Fruit fly (Drosophila melanogaster) whole organism, embryonic: ENCODE data around the gene CG18596.

ENCODE experiments used
- Atf3 ChIP-seq: fragments of 200-800 bp; sonication (Bioruptor generic); optimal IDR thresholded peaks from 3 replicates; lab custom pipeline; 2016; ENCODE audit warnings: missing biosample characterization, missing genetic modification characterization
- Bdp1 ChIP-seq: fragments of 200-800 bp; sonication (Bioruptor generic); optimal IDR thresholded peaks from 3 replicates; lab custom pipeline; 2016; ENCODE audit warnings: missing biosample characterization, missing genetic modification characterization
- CG10959 ChIP-seq: fragments of 200-800 bp; sonication (Bioruptor generic); IDR thresholded peaks from 2 replicates; pipeline ENCODE4 v1.3.6; 2022; ENCODE audit warnings: missing biosample characterization, missing genetic modification characterization
- CG1233 ChIP-seq: fragments of 200-800 bp; sonication (Bioruptor generic); optimal IDR thresholded peaks from 4 replicates; lab custom pipeline; 2018; ENCODE audit warnings: missing biosample characterization, mild to moderate bottlenecking, missing genetic modification characterization
- CG13123 ChIP-seq: fragments of 200-800 bp; sonication (Bioruptor generic); optimal IDR thresholded peaks from 2 replicates; lab custom pipeline; 2016; ENCODE audit warnings: missing biosample characterization, missing genetic modification characterization
- CG14860 ChIP-seq: fragments of 200-800 bp; sonication (Bioruptor generic); IDR thresholded peaks from 3 replicates; pipeline ENCODE4 v1.3.6; 2022; ENCODE audit warnings: missing biosample characterization, missing genetic modification characterization; ENCODE audit not compliant: partially characterized antibody
- CG1602 ChIP-seq: fragments of 200-800 bp; sonication (Bioruptor generic); optimal IDR thresholded peaks from 3 replicates; lab custom pipeline; 2016; ENCODE audit warnings: missing biosample characterization, missing genetic modification characterization
- CG18262 ChIP-seq: fragments of 200-800 bp; optimal IDR thresholded peaks from 3 replicates; lab custom pipeline; 2019; ENCODE audit warnings: missing biosample characterization, mild to moderate bottlenecking, missing genetic modification characterization, moderate library complexity
- CG18619 ChIP-seq: fragments of 200-800 bp; sonication (Bioruptor generic); optimal IDR thresholded peaks from 3 replicates; lab custom pipeline; 2017; ENCODE audit warnings: missing biosample characterization, mild to moderate bottlenecking, missing genetic modification characterization
- CG2116 ChIP-seq: fragments of 200-800 bp; sonication (Bioruptor generic); optimal IDR thresholded peaks from 3 replicates; lab custom pipeline; 2018; ENCODE audit warnings: missing biosample characterization, mild to moderate bottlenecking, missing genetic modification characterization
- CG2120 ChIP-seq: fragments of 200-800 bp; sonication (Bioruptor generic); optimal IDR thresholded peaks from 3 replicates; lab custom pipeline; 2016; ENCODE audit warnings: missing biosample characterization, missing genetic modification characterization
- CG30431 ChIP-seq: fragments of 200-800 bp; sonication (Bioruptor generic); optimal IDR thresholded peaks from 2 replicates; lab custom pipeline; 2017; ENCODE audit warnings: missing biosample characterization, missing genetic modification characterization
- CG3995 ChIP-seq: fragments of 200-800 bp; sonication (Bioruptor generic); optimal IDR thresholded peaks from 3 replicates; lab custom pipeline; 2016; ENCODE audit warnings: missing biosample characterization, missing genetic modification characterization
- CG4707 ChIP-seq: fragments of 200-800 bp; sonication (Bioruptor generic); optimal IDR thresholded peaks from 2 replicates; lab custom pipeline; 2018; ENCODE audit warnings: missing biosample characterization, mild to moderate bottlenecking, missing genetic modification characterization, moderate library complexity
- CG4820 ChIP-seq: fragments of 200-800 bp; sonication (Bioruptor generic); optimal IDR thresholded peaks from 3 replicates; lab custom pipeline; 2016; ENCODE audit warnings: missing biosample characterization, missing genetic modification characterization
- CG6765 ChIP-seq: fragments of 200-800 bp; sonication (Bioruptor generic); optimal IDR thresholded peaks from 3 replicates; lab custom pipeline; 2017; ENCODE audit warnings: missing biosample characterization, mild to moderate bottlenecking, missing genetic modification characterization
- CG7271 ChIP-seq: fragments of 200-800 bp; sonication (Bioruptor generic); optimal IDR thresholded peaks from 2 replicates; lab custom pipeline; 2018; ENCODE audit warnings: missing biosample characterization, mild to moderate bottlenecking, missing genetic modification characterization, moderate library complexity
- CG8089 ChIP-seq: fragments of 200-800 bp; sonication (Bioruptor generic); optimal IDR thresholded peaks from 3 replicates; lab custom pipeline; 2016; ENCODE audit warnings: missing biosample characterization, missing genetic modification characterization
- Chrac-16 ChIP-seq: fragments of 200-800 bp; sonication (Bioruptor generic); optimal IDR thresholded peaks from 3 replicates; lab custom pipeline; 2016; ENCODE audit warnings: missing biosample characterization, missing genetic modification characterization
- Dek ChIP-seq: fragments of 200-800 bp; sonication (Bioruptor generic); optimal IDR thresholded peaks from 3 replicates; lab custom pipeline; 2019; ENCODE audit warnings: missing biosample characterization, mild to moderate bottlenecking, missing genetic modification characterization, moderate library complexity
- Dip2 ChIP-seq: fragments of 200-800 bp; sonication (Bioruptor generic); IDR thresholded peaks from 2 replicates; pipeline ENCODE4 v1.3.6; 2022; ENCODE audit warnings: missing biosample characterization, missing genetic modification characterization
- Dll ChIP-seq: fragments of 200-800 bp; sonication (Bioruptor generic); IDR thresholded peaks from 4 replicates; pipeline ENCODE4 v1.3.6; 2022; ENCODE audit warnings: missing biosample characterization, missing genetic modification characterization; ENCODE audit not compliant: partially characterized antibody
- ERR ChIP-seq: fragments of 200-800 bp; sonication (Bioruptor generic); optimal IDR thresholded peaks from 2 replicates; lab custom pipeline; 2016; ENCODE audit warnings: missing biosample characterization, missing genetic modification characterization
- Elba2 ChIP-seq: fragments of 200-800 bp; sonication (Bioruptor generic); optimal IDR thresholded peaks from 3 replicates; lab custom pipeline; 2016; ENCODE audit warnings: missing biosample characterization, missing genetic modification characterization
- Gug ChIP-seq: fragments of 200-800 bp; sonication (Bioruptor generic); IDR thresholded peaks from 4 replicates; pipeline ENCODE4 v1.3.6; 2022; ENCODE audit warnings: missing biosample characterization, missing genetic modification characterization
- Hsf ChIP-seq: fragments of 200-800 bp; sonication (Bioruptor generic); optimal IDR thresholded peaks from 3 replicates; lab custom pipeline; 2016; ENCODE audit warnings: missing biosample characterization, missing genetic modification characterization
- Mad ChIP-seq: fragments of 200-800 bp; sonication (Bioruptor generic); optimal IDR thresholded peaks from 2 replicates; lab custom pipeline; 2016; ENCODE audit warnings: missing biosample characterization, missing genetic modification characterization
- NC2β ChIP-seq: fragments of 200-800 bp; sonication (Bioruptor generic); optimal IDR thresholded peaks from 2 replicates; lab custom pipeline; 2016; ENCODE audit warnings: missing biosample characterization, missing genetic modification characterization
- Opbp ChIP-seq: fragments of 200-800 bp; sonication (Bioruptor generic); IDR thresholded peaks from 3 replicates; pipeline ENCODE4 v1.3.6; 2022; ENCODE audit warnings: missing biosample characterization, missing genetic modification characterization; ENCODE audit not compliant: partially characterized antibody
- Stat92E ChIP-seq, 3 experiments: fragments of >200 bp in 2 of 3; fragments of 200-800 bp in 1 of 3; sonication (Bioruptor generic) in 1 of 3; optimal IDR thresholded peaks; 2 replicates each; lab custom pipeline; 2017 to 2019; ENCODE audit warnings: missing biosample characterization in 3 of 3, missing genetic modification characterization in 3 of 3, mild to moderate bottlenecking in 1 of 3, moderate library complexity in 1 of 3
- Vsx1 ChIP-seq: fragments of 200-800 bp; sonication (Bioruptor generic); optimal IDR thresholded peaks from 2 replicates; lab custom pipeline; 2017; ENCODE audit warnings: missing biosample characterization, mild to moderate bottlenecking, missing genetic modification characterization, missing genetic modification reagents
- bcd ChIP-seq: fragments of 200-800 bp; sonication (Bioruptor generic); optimal IDR thresholded peaks from 2 replicates; lab custom pipeline; 2017; ENCODE audit warnings: missing biosample characterization, mild to moderate bottlenecking, missing genetic modification characterization
- crc ChIP-seq: fragments of 200-800 bp; sonication (Bioruptor generic); optimal IDR thresholded peaks from 2 replicates; lab custom pipeline; 2016; ENCODE audit warnings: missing biosample characterization, missing genetic modification characterization
- fu2 ChIP-seq: fragments of 200-800 bp; sonication (Bioruptor generic); optimal IDR thresholded peaks from 2 replicates; lab custom pipeline; 2016; ENCODE audit warnings: missing biosample characterization, missing genetic modification characterization
- gem ChIP-seq: fragments of 200-800 bp; sonication (Bioruptor generic); optimal IDR thresholded peaks from 2 replicates; lab custom pipeline; 2019; ENCODE audit warnings: missing biosample characterization, mild to moderate bottlenecking, missing genetic modification characterization, moderate library complexity
- grau ChIP-seq: fragments of 200-800 bp; optimal IDR thresholded peaks from 3 replicates; lab custom pipeline; 2019; ENCODE audit warnings: missing biosample characterization, mild to moderate bottlenecking, missing genetic modification characterization, moderate library complexity
- gsb ChIP-seq: fragments of 200-800 bp; sonication (Bioruptor generic); IDR thresholded peaks from 2 replicates; pipeline ENCODE4 v1.3.6; 2022; ENCODE audit warnings: missing biosample characterization, missing genetic modification characterization
- hbn ChIP-seq: fragments of 200-800 bp; sonication (Bioruptor generic); IDR thresholded peaks from 2 replicates; pipeline ENCODE4 v1.3.6; 2022; ENCODE audit warnings: missing biosample characterization, missing genetic modification characterization; ENCODE audit not compliant: partially characterized antibody
- insv ChIP-seq, 2 experiments: fragments of 200-800 bp; sonication (Bioruptor generic); optimal IDR thresholded peaks; 3 replicates each; lab custom pipeline; 2016 to 2018; ENCODE audit warnings: missing biosample characterization in 2 of 2, missing genetic modification characterization in 2 of 2
- lmd ChIP-seq: fragments of 200-800 bp; sonication (Bioruptor generic); IDR thresholded peaks from 2 replicates; pipeline ENCODE4 v1.3.6; 2022; ENCODE audit warnings: missing biosample characterization, missing genetic modification characterization
- lov ChIP-seq, 2 experiments: fragments of 200-800 bp in 1 of 2; fragments of >200 bp in 1 of 2; sonication (Bioruptor generic) in 1 of 2; IDR thresholded peaks in 1 of 2; optimal IDR thresholded peaks in 1 of 2; 2 replicates in 1 of 2; 3 replicates in 1 of 2; pipeline versions ENCODE4 v1.3.6 to Lab custom; 2017 to 2022; ENCODE audit warnings: missing biosample characterization in 1 of 2, missing genetic modification characterization in 1 of 2
- otp ChIP-seq: fragments of 200-800 bp; sonication (Bioruptor generic); IDR thresholded peaks from 3 replicates; pipeline ENCODE4, ENCODE4 v1.3.6; 2022; ENCODE audit warnings: missing biosample characterization, missing genetic modification characterization
- schlank ChIP-seq: fragments of 200-800 bp; sonication (Bioruptor generic); optimal IDR thresholded peaks from 2 replicates; lab custom pipeline; 2018; ENCODE audit warnings: missing biosample characterization, mild to moderate bottlenecking, missing genetic modification characterization
- seq ChIP-seq: fragments of 200-800 bp; sonication (Bioruptor generic); IDR thresholded peaks from 2 replicates; pipeline ENCODE4 v1.3.6; 2022; ENCODE audit warnings: missing biosample characterization, missing genetic modification characterization
- tgo ChIP-seq: fragments of 200-800 bp; sonication (Bioruptor generic); IDR thresholded peaks from 3 replicates; pipeline ENCODE4 v1.3.6; 2022; ENCODE audit warnings: missing biosample characterization, missing genetic modification characterization
- tio ChIP-seq: fragments of 200-800 bp; sonication (Bioruptor generic); optimal IDR thresholded peaks from 2 replicates; lab custom pipeline; 2017; ENCODE audit warnings: missing biosample characterization, missing genetic modification characterization, inconsistent platforms
- unpg ChIP-seq: fragments of 200-800 bp; sonication (Bioruptor generic); optimal IDR thresholded peaks from 3 replicates; lab custom pipeline; 2018; ENCODE audit warnings: missing biosample characterization, mild to moderate bottlenecking, missing genetic modification characterization, moderate library complexity
- wek ChIP-seq: fragments of 200-800 bp; sonication (Bioruptor generic); optimal IDR thresholded peaks from 3 replicates; lab custom pipeline; 2018; ENCODE audit warnings: missing biosample characterization, mild to moderate bottlenecking, missing genetic modification characterization, moderate library complexity
- wor ChIP-seq: fragments of 200-800 bp; sonication (Bioruptor generic); IDR thresholded peaks from 2 replicates; pipeline ENCODE4 v1.3.6; 2022; ENCODE audit warnings: missing biosample characterization, missing genetic modification characterization

The CG18596 gene

DNA sequence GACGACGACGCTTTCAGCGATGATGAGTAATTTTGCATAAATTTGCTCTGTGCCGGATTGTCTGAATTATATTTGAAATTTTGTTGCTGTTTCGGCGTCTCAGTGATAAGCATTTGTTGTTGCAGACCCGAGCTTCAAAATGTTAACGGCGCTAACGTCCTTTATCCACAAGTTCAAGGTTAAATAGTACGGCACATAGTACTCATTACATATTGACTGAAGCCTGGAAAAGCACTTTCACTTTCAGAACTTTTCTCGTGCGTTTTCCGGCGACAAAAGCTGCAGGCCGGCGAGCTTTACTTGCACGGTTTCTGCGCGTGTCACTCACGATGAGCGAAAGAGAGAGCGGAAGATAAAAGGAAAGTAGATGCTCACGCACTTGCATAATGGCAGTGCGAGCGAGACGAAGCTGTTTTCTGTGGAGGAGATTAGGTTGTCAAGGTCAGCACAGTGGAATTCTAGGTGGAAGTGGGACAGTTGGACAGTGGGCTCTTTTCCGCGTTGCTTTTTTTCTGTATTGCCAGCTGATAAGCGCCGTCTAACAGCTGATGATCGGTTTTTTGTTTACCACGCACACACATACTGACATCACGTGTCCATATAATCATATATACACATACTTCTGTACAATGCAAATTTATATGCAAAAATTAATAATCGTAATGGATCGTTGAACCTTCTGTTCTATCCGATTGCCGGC is 7.5 kb upstream of the CG18596 start (continued):
- TF ChIP-seq grau (tag; lab: Kevin White, UChicago) (no peak), CG2120 (no peak), Chrac-16 (no peak), CG18619 (GFP tag; lab: Kevin White, UChicago) (no peak), wek (GFP tag; lab: Kevin White, UChicago) (no peak), Hsf (no peak), seq (GFP tag; lab: Robert Waterston, UW) (no peak), Gug (GFP tag; lab: Robert Waterston, UW) (no peak; the same call in 3 of the 4 replicates), lov (optimal IDR thresholded peaks at IDR 0.05; lab: Kevin White, UChicago) (no peak), lov (GFP tag; IDR thresholded peaks at IDR 0.05; lab: Robert Waterston, UW) (no peak), CG30431 (GFP tag; lab: Kevin White, UChicago) (no peak), Dek (no peak), CG6765 (no peak), Dip2 (GFP tag; lab: Robert Waterston, UW) (no peak), CG13123 (no peak), bcd (GFP tag; lab: Kevin White, UChicago) (no peak), CG4707 (GFP tag; lab: Kevin White, UChicago) (peak; percentile 97), CG18262 (no peak), wor (no peak), Stat92E (GFP tag; optimal IDR thresholded peaks at IDR 0.05; lab: Kevin White, UChicago) (no peak), schlank (tag; lab: Kevin White, UChicago) (no peak), hbn (no peak), Bdp1 (GFP tag; lab: Kevin White, UChicago) (no peak), CG8089 (no peak), fu2 (GFP tag; lab: Kevin White, UChicago) (no peak), Opbp (GFP tag; lab: Robert Waterston, UW) (no peak), insv (GFP tag; optimal IDR thresholded peaks at IDR 0.05; lab: Kevin White, UChicago) (no peak), Elba2 (no peak), CG1233 (GFP tag; lab: Kevin White, UChicago) (no peak), Mad (GFP tag; lab: Kevin White, UChicago) (no peak), CG1602 (GFP tag; lab: Kevin White, UChicago) (no peak), Vsx1 (no peak), CG14860 (GFP tag; lab: Robert Waterston, UW) (0 out of 3 replicates have a peak, but pooled peaks have one; percentile 29), unpg (GFP tag; lab: Kevin White, UChicago) (no peak), gsb (GFP tag; lab: Robert Waterston, UW) (no peak), Dll (GFP tag; lab: Robert Waterston, UW) (peak; percentile 75), tio (GFP tag; lab: Kevin White, UChicago) (no peak), CG3995 (GFP tag; lab: Kevin White, UChicago) (no peak), CG10959 (GFP tag; lab: Robert Waterston, UW) (no peak), crc (GFP tag; lab: Kevin White, UChicago) (no peak), CG2116 (GFP tag; lab: Kevin White, UChicago) (no peak), Atf3 (GFP tag; lab: Kevin White, UChicago) (no peak), lmd (GFP tag; lab: Robert Waterston, UW) (no peak), ERR (peak; percentile 93), CG4820 (GFP tag; lab: Kevin White, UChicago) (no peak), CG7271 (no peak), NC2β (GFP tag; lab: Kevin White, UChicago) (no peak), gem (tag; lab: Kevin White, UChicago) (no peak), tgo (GFP tag; lab: Robert Waterston, UW) (no peak), otp (no peak)
